Fruit fly (Drosophila melanogaster): Measurements from ENCODE around the gene CG32266.
A peak's percentile ranks its signal among the peaks of the same experiment; 100 is the strongest.

CG32266 gene

DNA sequence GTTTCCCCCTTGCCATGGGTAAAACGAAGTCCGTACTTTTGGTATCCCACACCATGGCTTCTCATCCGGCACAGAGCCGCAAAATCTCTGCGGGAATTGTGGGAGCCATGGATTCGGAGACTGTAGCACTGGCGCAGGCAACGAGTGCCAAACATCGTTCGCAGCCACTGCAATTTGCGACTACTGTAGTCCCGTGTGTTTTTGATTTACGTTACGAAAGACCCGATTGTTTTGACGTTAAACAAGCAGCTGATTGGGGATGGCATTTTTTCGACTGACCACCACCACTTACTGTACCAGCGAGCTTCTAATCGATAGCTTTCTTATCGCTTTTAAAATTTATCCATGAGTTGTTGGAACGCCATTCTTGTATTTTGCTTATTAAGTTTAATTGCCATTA lies 19.3 kb downstream of the CG32266 start, which contains the start of gene CG32262 (continued):
- no peak for TF ChIP-seq dmrt11E (tag; optimal IDR thresholded peaks at IDR 0.05)
- no peak for TF ChIP-seq slou (GFP tag; optimal IDR thresholded peaks at IDR 0.05)
- no peak for TF ChIP-seq unpg (GFP tag; optimal IDR thresholded peaks at IDR 0.05)
- no peak for TF ChIP-seq CG18764 (GFP tag; optimal IDR thresholded peaks at IDR 0.05)
- TF ChIP-seq NfI (GFP tag; optimal IDR thresholded peaks at IDR 0.05): peak; percentile 12
- TF ChIP-seq CG15011 (GFP tag; optimal IDR thresholded peaks at IDR 0.05): no peak
- no peak for TF ChIP-seq grn (GFP tag; optimal IDR thresholded peaks at IDR 0.05)
- TF ChIP-seq Lim3 (GFP tag; IDR thresholded peaks at IDR 0.05): no peak
- peak; percentile 52; the same call in 1 of the 3 replicates for TF ChIP-seq CG34422 (GFP tag; IDR thresholded peaks at IDR 0.05)
- TF ChIP-seq fru (optimal IDR thresholded peaks at IDR 0.05): no peak
- TF ChIP-seq gcm (GFP tag; optimal IDR thresholded peaks at IDR 0.05): no peak
- peak; percentile 99 for TF ChIP-seq CG9437 (GFP tag; optimal IDR thresholded peaks at IDR 0.05)
- TF ChIP-seq cas (GFP tag; IDR thresholded peaks at IDR 0.05): no peak
- no peak for TF ChIP-seq CG31224 (GFP tag; IDR thresholded peaks at IDR 0.05)
- peak; percentile 59 for TF ChIP-seq BEAF-32 (GFP tag; optimal IDR thresholded peaks at IDR 0.05)
- TF ChIP-seq odd (GFP tag; optimal IDR thresholded peaks at IDR 0.05): no peak
- TF ChIP-seq CG30431 (GFP tag; optimal IDR thresholded peaks at IDR 0.05): no peak
- no peak for TF ChIP-seq tgo (GFP tag; IDR thresholded peaks at IDR 0.05)
- no peak for TF ChIP-seq CG1024 (GFP tag; IDR thresholded peaks at IDR 0.05)
- no peak for TF ChIP-seq lola (GFP tag; optimal IDR thresholded peaks at IDR 0.05)
- no peak for TF ChIP-seq lbe (GFP tag; optimal IDR thresholded peaks at IDR 0.05)
- no peak for TF ChIP-seq dpn (GFP tag; optimal IDR thresholded peaks at IDR 0.05)
- no peak for TF ChIP-seq emc (GFP tag; optimal IDR thresholded peaks at IDR 0.05)
- TF ChIP-seq CG2889 (GFP tag; IDR thresholded peaks at IDR 0.05): no peak
- TF ChIP-seq insv (GFP tag; optimal IDR thresholded peaks at IDR 0.05): no peak
- peak; percentile 91 for TF ChIP-seq crol (GFP tag; IDR thresholded peaks at IDR 0.05)
- no peak for TF ChIP-seq salm (tag; optimal IDR thresholded peaks at IDR 0.05)
- no peak for TF ChIP-seq HmgD (GFP tag; optimal IDR thresholded peaks at IDR 0.05)
- TF ChIP-seq CG11247 (GFP tag; IDR thresholded peaks at IDR 0.05): no peak
- no peak for TF ChIP-seq maf-S (GFP tag; optimal IDR thresholded peaks at IDR 0.05)
- no peak for TF ChIP-seq CG2202 (tag; optimal IDR thresholded peaks at IDR 0.05)
- peak; percentile 31 for TF ChIP-seq Rfx (GFP tag; IDR thresholded peaks at IDR 0.05)
- TF ChIP-seq Dref (GFP tag; IDR thresholded peaks at IDR 0.05): peak; percentile 84
- TF ChIP-seq lab (GFP tag; optimal IDR thresholded peaks at IDR 0.05): no peak
- no peak for TF ChIP-seq corto (GFP tag; optimal IDR thresholded peaks at IDR 0.05)
- no peak for TF ChIP-seq CG9727 (GFP tag; optimal IDR thresholded peaks at IDR 0.05)
- no peak for TF ChIP-seq CG17829 (tag; optimal IDR thresholded peaks at IDR 0.05)
- TF ChIP-seq sr (GFP tag; IDR thresholded peaks at IDR 0.05): no peak
- TF ChIP-seq CG11398 (GFP tag; optimal IDR thresholded peaks at IDR 0.05): no peak
- peak; percentile 80 for TF ChIP-seq MTF-1 (GFP tag; optimal IDR thresholded peaks at IDR 0.05; ENCODE audit: borderline replicate concordance)
- TF ChIP-seq CG10267 (tag; optimal IDR thresholded peaks at IDR 0.05): peak; percentile 34
- TF ChIP-seq trh (GFP tag; optimal IDR thresholded peaks at IDR 0.05): no peak
- peak; percentile 45 for TF ChIP-seq CG4617 (GFP tag; optimal IDR thresholded peaks at IDR 0.05; ENCODE audit: borderline replicate concordance)
- TF ChIP-seq CG4730 (GFP tag; IDR thresholded peaks at IDR 0.05): no peak
- no peak for TF ChIP-seq Asciz (GFP tag; optimal IDR thresholded peaks at IDR 0.05)
- no peak for TF ChIP-seq inv (GFP tag; IDR thresholded peaks at IDR 0.05; ENCODE audit: partially characterized antibody)
- peak; percentile 34 for TF ChIP-seq Ets97D (GFP tag; optimal IDR thresholded peaks at IDR 0.05)
- TF ChIP-seq grau (tag; optimal IDR thresholded peaks at IDR 0.05): peak; percentile 85
- peak; percentile 66; the same call in 2 of the 3 replicates for TF ChIP-seq CG7963 (GFP tag; IDR thresholded peaks at IDR 0.05; ENCODE audit: partially characterized antibody)
- TF ChIP-seq CG8290 (GFP tag; optimal IDR thresholded peaks at IDR 0.05): no peak
- peak in 1 of 2 experiments; percentile 39 for TF ChIP-seq CG8290 (tag; optimal IDR thresholded peaks at IDR 0.05)
- TF ChIP-seq CG10565 (GFP tag; optimal IDR thresholded peaks at IDR 0.05): no peak

Measured in whole organism, embryonic.